Worm (Caenorhabditis elegans): ENCODE measurements around the gene jmjd-2.

- TF ChIP-seq nhr-237 (tag; optimal IDR thresholded peaks at IDR 0.05) = no peak
- TF ChIP-seq lin-39 (tag; optimal IDR thresholded peaks at IDR 0.05) = no peak
- no peak for TF ChIP-seq snpc-4 (tag; optimal IDR thresholded peaks at IDR 0.05)
- no peak for TF ChIP-seq unc-62 (GFP tag; optimal IDR thresholded peaks at IDR 0.05)
- TF ChIP-seq nhr-10 (tag; optimal IDR thresholded peaks at IDR 0.05) = no peak
- no peak for TF ChIP-seq unc-39 (tag; optimal IDR thresholded peaks at IDR 0.05)
- no peak for TF ChIP-seq F13H6.1 (tag; optimal IDR thresholded peaks at IDR 0.05)
- no peak for TF ChIP-seq gmeb-1 (tag; optimal IDR thresholded peaks at IDR 0.05)
- TF ChIP-seq ztf-11 (tag; optimal IDR thresholded peaks at IDR 0.05) = no peak
- TF ChIP-seq nhr-77 (tag; optimal IDR thresholded peaks at IDR 0.05) = no peak
- no peak for TF ChIP-seq lsy-2 (tag; optimal IDR thresholded peaks at IDR 0.05)
- no peak for TF ChIP-seq elt-3 (tag; optimal IDR thresholded peaks at IDR 0.05)
Measured at ce11 chrII:14292519-14292918, 49.1 kb upstream of the jmjd-2 start, which contains the start of gene Y54G11A.4.
